Worm (Caenorhabditis elegans) whole organism, L4 larva: ENCODE data around the gene Y56A3A.2.
A peak's percentile ranks its signal among the peaks of the same experiment; 100 is the strongest.

Experiments used
- F37D6.2 ChIP-seq: sonication (generic microtip); optimal IDR thresholded peaks from 2 replicates; lab custom pipeline; 2016; ENCODE audit warnings: mild to moderate bottlenecking, missing genetic modification characterization, missing compliant biosample characterization
- F49E8.2 ChIP-seq: sonication (generic microtip); optimal IDR thresholded peaks from 2 replicates; lab custom pipeline; 2016; ENCODE audit warnings: missing compliant biosample characterization, mild to moderate bottlenecking, missing genetic modification characterization, borderline replicate concordance
- R02D3.7 ChIP-seq: fragments of 150-350 bp; sonication (generic microtip); optimal IDR thresholded peaks from 3 replicates; lab custom pipeline; 2014; ENCODE audit warnings: missing biosample characterization, missing genetic modification characterization
- T26A8.4 ChIP-seq: fragments of 200-800 bp; sonication (Bioruptor generic); IDR thresholded peaks from 2 replicates; pipeline ENCODE4 v1.3.6; 2022; ENCODE audit warnings: missing genetic modification characterization, missing compliant biosample characterization
- Y105C5A.15 ChIP-seq: fragments of 200-800 bp; sonication (Bioruptor generic); IDR thresholded peaks from 2 replicates; pipeline ENCODE4 v1.3.6; 2022; ENCODE audit warnings: missing genetic modification characterization, missing compliant biosample characterization
- ama-1 ChIP-seq: fragments of 150-350 bp; optimal IDR thresholded peaks from 2 replicates; lab custom pipeline; 2014; ENCODE audit warnings: inconsistent platforms, mixed read lengths
- arid-1 ChIP-seq: fragments of 200-800 bp; sonication (Bioruptor generic); conservative IDR thresholded peaks from 2 replicates; pipeline ENCODE4 v1.3.6; 2022; ENCODE audit warnings: missing genetic modification reagents, missing genetic modification characterization, missing compliant biosample characterization
- ceh-28 ChIP-seq: fragments of 150-350 bp; optimal IDR thresholded peaks from 2 replicates; lab custom pipeline; 2014; ENCODE audit warnings: missing biosample characterization, missing genetic modification reagents, missing genetic modification characterization
- ceh-44 ChIP-seq: fragments of 200-800 bp; sonication (Bioruptor generic); IDR thresholded peaks from 2 replicates; pipeline ENCODE4 v1.3.6; 2022; ENCODE audit warnings: missing genetic modification reagents, missing genetic modification characterization, missing compliant biosample characterization
- daf-16 ChIP-seq, 3 experiments: sonication (generic microtip); optimal IDR thresholded peaks; 2 replicates each; lab custom pipeline; 2016 to 2017; ENCODE audit warnings: missing genetic modification characterization in 3 of 3, missing genetic modification reagents in 3 of 3, mild to moderate bottlenecking in 2 of 3, missing compliant biosample characterization in 2 of 3, missing biosample characterization in 1 of 3, moderate library complexity in 1 of 3
- dmd-6 ChIP-seq: fragments of 200-800 bp; sonication (Bioruptor generic); IDR thresholded peaks from 2 replicates; pipeline ENCODE4 v1.3.6; 2022; ENCODE audit warnings: missing genetic modification reagents, missing genetic modification characterization, missing compliant biosample characterization
- dmd-9 ChIP-seq: fragments of 200-800 bp; sonication (Bioruptor generic); IDR thresholded peaks from 2 replicates; pipeline ENCODE4 v1.3.6; 2022; ENCODE audit warnings: missing genetic modification reagents, missing genetic modification characterization, missing compliant biosample characterization
- dpl-1 ChIP-seq: fragments of 150-350 bp; optimal IDR thresholded peaks from 2 replicates; lab custom pipeline; 2014; ENCODE audit warnings: missing biosample characterization, missing genetic modification reagents, missing genetic modification characterization
- dve-1 ChIP-seq: sonication (generic microtip); optimal IDR thresholded peaks from 2 replicates; lab custom pipeline; 2017; ENCODE audit warnings: antibody characterized with exemption, mild to moderate bottlenecking, missing genetic modification characterization, missing compliant biosample characterization; ENCODE audit not compliant: insufficient read depth
- fkh-10 ChIP-seq: fragments of 150-350 bp; optimal IDR thresholded peaks from 2 replicates; lab custom pipeline; 2014; ENCODE audit warnings: missing biosample characterization, missing genetic modification reagents, missing genetic modification characterization
- hif-1 ChIP-seq, 2 experiments: sonication (generic microtip); optimal IDR thresholded peaks; 2 replicates each; lab custom pipeline; 2016 to 2017; ENCODE audit warnings: missing compliant biosample characterization in 2 of 2, missing genetic modification characterization in 2 of 2, missing genetic modification reagents in 2 of 2, missing genotype in 2 of 2, mild to moderate bottlenecking in 1 of 2
- hlh-11 ChIP-seq: fragments of 200-800 bp; sonication (Bioruptor generic); optimal IDR thresholded peaks from 2 replicates; lab custom pipeline; 2018; ENCODE audit warnings: mild to moderate bottlenecking, missing genetic modification characterization, missing compliant biosample characterization
- hlh-30 ChIP-seq: sonication (generic microtip); optimal IDR thresholded peaks from 2 replicates; lab custom pipeline; 2017; ENCODE audit warnings: antibody characterized with exemption, mild to moderate bottlenecking, missing genetic modification characterization, missing compliant biosample characterization; ENCODE audit not compliant: insufficient read depth
- jun-1 ChIP-seq: fragments of 150-350 bp; optimal IDR thresholded peaks from 2 replicates; lab custom pipeline; 2014; ENCODE audit warnings: missing biosample characterization, missing genetic modification reagents, missing genetic modification characterization
- lin-1 ChIP-seq: fragments of 200-800 bp; sonication (Bioruptor generic); IDR thresholded peaks from 2 replicates; pipeline ENCODE4 v1.3.6; 2022; ENCODE audit warnings: missing genetic modification reagents, missing genetic modification characterization, missing compliant biosample characterization
- lin-13 ChIP-seq: fragments of 150-350 bp; optimal IDR thresholded peaks from 2 replicates; lab custom pipeline; 2014; ENCODE audit warnings: missing biosample characterization, missing genetic modification reagents, missing genetic modification characterization
- lin-15B ChIP-seq: fragments of 150-350 bp; sonication (generic microtip); optimal IDR thresholded peaks from 3 replicates; lab custom pipeline; 2014; ENCODE audit warnings: missing biosample characterization, missing genetic modification characterization
- lsy-2 ChIP-seq, 2 experiments: fragments of 150-350 bp in 1 of 2; sonication (generic microtip) in 1 of 2; optimal IDR thresholded peaks; 2 replicates each; lab custom pipeline; 2014 to 2017; ENCODE audit warnings: missing biosample characterization in 2 of 2, missing genetic modification characterization in 2 of 2
- madf-9 ChIP-seq: fragments of 200-800 bp; sonication (Bioruptor generic); conservative IDR thresholded peaks from 2 replicates; pipeline ENCODE4 v1.3.6; 2022; ENCODE audit warnings: missing genetic modification reagents, missing genetic modification characterization, missing compliant biosample characterization
- mep-1 ChIP-seq: fragments of 150-350 bp; sonication (generic microtip); optimal IDR thresholded peaks from 3 replicates; lab custom pipeline; 2014; ENCODE audit warnings: missing biosample characterization, missing genetic modification characterization
- mxl-2 ChIP-seq: fragments of 200-800 bp; sonication (Bioruptor generic); conservative IDR thresholded peaks from 2 replicates; pipeline ENCODE4 v1.3.6; 2022; ENCODE audit warnings: missing genetic modification reagents, missing genetic modification characterization, missing compliant biosample characterization
- nhr-11 ChIP-seq: fragments of 150-350 bp; optimal IDR thresholded peaks from 2 replicates; lab custom pipeline; 2014; ENCODE audit warnings: missing biosample characterization, missing genetic modification characterization
- nhr-111 ChIP-seq: fragments of 200-800 bp; sonication (Bioruptor generic); optimal IDR thresholded peaks from 2 replicates; lab custom pipeline; 2018; ENCODE audit warnings: mild to moderate bottlenecking, missing genetic modification characterization, missing compliant biosample characterization
- nhr-28 ChIP-seq: fragments of 150-350 bp; optimal IDR thresholded peaks from 2 replicates; lab custom pipeline; 2014; ENCODE audit warnings: missing biosample characterization, missing genetic modification characterization
- nhr-48 ChIP-seq: sonication (generic microtip); optimal IDR thresholded peaks from 2 replicates; lab custom pipeline; 2016; ENCODE audit warnings: mild to moderate bottlenecking, missing genetic modification characterization, missing compliant biosample characterization
- nhr-6 ChIP-seq: fragments of 150-350 bp; optimal IDR thresholded peaks from 2 replicates; lab custom pipeline; 2014; ENCODE audit warnings: missing biosample characterization, missing genetic modification characterization
- pha-4 ChIP-seq, 2 experiments: fragments of 150-350 bp in 1 of 2; fragments of 200-800 bp in 1 of 2; sonication (Bioruptor generic) in 1 of 2; IDR thresholded peaks in 1 of 2; optimal IDR thresholded peaks in 1 of 2; 2 replicates each; pipeline versions ENCODE4 v1.3.6 to Lab custom; 2014 to 2022; ENCODE audit warnings: missing genetic modification characterization in 2 of 2, missing genetic modification reagents in 2 of 2, missing biosample characterization in 1 of 2, missing compliant biosample characterization in 1 of 2
- pqm-1 ChIP-seq: sonication (generic microtip); optimal IDR thresholded peaks from 2 replicates; lab custom pipeline; 2017; ENCODE audit warnings: missing biosample characterization, missing genetic modification characterization
- rbr-2 ChIP-seq: sonication (generic microtip); optimal IDR thresholded peaks from 2 replicates; lab custom pipeline; 2016; ENCODE audit warnings: missing genotype, missing genetic modification characterization, missing compliant biosample characterization
- saeg-2 ChIP-seq: fragments of 200-800 bp; sonication (Bioruptor generic); IDR thresholded peaks from 2 replicates; pipeline ENCODE4 v1.3.6; 2022; ENCODE audit warnings: missing genetic modification reagents, missing genetic modification characterization, missing compliant biosample characterization
- set-16 ChIP-seq: fragments of 200-800 bp; sonication (Bioruptor generic); IDR thresholded peaks from 2 replicates; pipeline ENCODE4 v1.3.6; 2022; ENCODE audit warnings: missing genetic modification reagents, missing genetic modification characterization, missing compliant biosample characterization
- spr-1 ChIP-seq: sonication (generic microtip); optimal IDR thresholded peaks from 2 replicates; lab custom pipeline; 2016; ENCODE audit warnings: mild to moderate bottlenecking, missing genetic modification characterization, missing compliant biosample characterization
- spr-3 ChIP-seq: fragments of 200-800 bp; sonication (Bioruptor generic); optimal IDR thresholded peaks from 2 replicates; lab custom pipeline; 2018; ENCODE audit warnings: mild to moderate bottlenecking, missing genetic modification characterization, missing compliant biosample characterization
- unc-62 ChIP-seq, 3 experiments: fragments of 150-350 bp in 1 of 3; sonication (generic microtip); optimal IDR thresholded peaks in 2 of 3; peaks in 1 of 3; 1 replicate in 1 of 3; 2 replicates in 2 of 3; lab custom pipeline; 2014 to 2017; ENCODE audit warnings: missing biosample characterization in 3 of 3, missing genetic modification characterization in 3 of 3, missing genetic modification reagents in 3 of 3, missing genotype in 1 of 3
- vab-7 ChIP-seq: fragments of 200-800 bp; sonication (Bioruptor generic); IDR thresholded peaks from 2 replicates; pipeline ENCODE4 v1.3.6; 2022; ENCODE audit warnings: missing genetic modification reagents, missing genetic modification characterization, missing compliant biosample characterization
- zfp-2 ChIP-seq: sonication (generic microtip); optimal IDR thresholded peaks from 2 replicates; lab custom pipeline; 2016; ENCODE audit warnings: mild to moderate bottlenecking, missing genetic modification characterization, missing compliant biosample characterization

Gene Y56A3A.2

DNA sequence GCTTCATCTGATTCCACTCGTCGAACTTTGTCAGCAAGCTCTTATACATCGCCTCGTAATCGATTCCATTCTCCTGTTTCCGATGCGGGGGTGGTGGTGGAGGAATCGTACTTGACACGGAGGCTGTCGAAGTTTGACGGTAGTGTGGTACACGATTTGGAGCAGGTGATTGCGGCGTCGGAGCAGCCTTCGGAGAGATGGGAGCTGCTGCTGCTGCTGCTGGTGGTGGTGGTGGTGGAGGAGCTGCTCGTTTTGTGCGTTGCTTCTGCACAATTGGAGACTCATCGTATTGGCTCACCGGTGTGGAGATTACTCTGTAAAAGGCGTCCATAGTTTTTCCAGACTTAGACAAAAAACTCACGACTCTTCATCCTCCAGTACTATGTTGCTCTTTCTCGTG is 12.2 kb upstream of the Y56A3A.2 start:
- TF ChIP-seq zfp-2 (tag; lab: Kevin White, UChicago) (no peak), pha-4 (GFP tag; IDR thresholded peaks at IDR 0.05; lab: Robert Waterston, UW) (peak; percentile 25; the same call in 1 of the 2 replicates), pha-4 (tag; optimal IDR thresholded peaks at IDR 0.05; lab: Kevin White, UChicago) (no peak), lin-13 (GFP tag; lab: Kevin White, UChicago) (no peak), set-16 (GFP tag; lab: Robert Waterston, UW) (peak; percentile 81), spr-1 (tag; lab: Kevin White, UChicago) (no peak)

DNA sequence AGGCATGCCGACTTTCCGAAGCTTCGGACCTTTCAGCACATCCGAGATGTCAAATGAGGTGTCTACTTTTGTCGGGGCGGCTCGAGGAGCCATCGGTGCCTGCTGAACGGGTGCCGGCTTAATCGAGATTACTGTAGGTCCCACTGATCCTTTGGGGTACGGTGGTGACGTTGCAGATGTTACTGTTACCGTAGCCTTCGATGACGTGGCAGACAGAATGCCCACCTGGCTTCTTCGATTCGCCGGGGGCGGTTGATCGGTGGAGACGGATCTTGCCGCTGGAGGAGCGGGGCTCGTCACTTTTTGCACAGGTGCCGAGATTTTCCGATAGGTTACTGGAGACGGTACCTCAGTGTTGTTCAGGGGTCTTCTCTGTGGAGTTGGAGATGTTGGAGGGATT is 9.6 kb upstream of the Y56A3A.2 start:
- TF ChIP-seq lin-15B (no peak), zfp-2 (tag; lab: Kevin White, UChicago) (no peak), R02D3.7 (tag; lab: Kevin White, UChicago) (no peak), pqm-1 (tag; lab: Kevin White, UChicago) (no peak), spr-1 (tag; lab: Kevin White, UChicago) (no peak), ceh-28 (tag; lab: Kevin White, UChicago) (no peak), set-16 (GFP tag; lab: Robert Waterston, UW) (peak; percentile 75; the same call in 1 of the 2 replicates), madf-9 (GFP tag; lab: Robert Waterston, UW) (no peak)

DNA sequence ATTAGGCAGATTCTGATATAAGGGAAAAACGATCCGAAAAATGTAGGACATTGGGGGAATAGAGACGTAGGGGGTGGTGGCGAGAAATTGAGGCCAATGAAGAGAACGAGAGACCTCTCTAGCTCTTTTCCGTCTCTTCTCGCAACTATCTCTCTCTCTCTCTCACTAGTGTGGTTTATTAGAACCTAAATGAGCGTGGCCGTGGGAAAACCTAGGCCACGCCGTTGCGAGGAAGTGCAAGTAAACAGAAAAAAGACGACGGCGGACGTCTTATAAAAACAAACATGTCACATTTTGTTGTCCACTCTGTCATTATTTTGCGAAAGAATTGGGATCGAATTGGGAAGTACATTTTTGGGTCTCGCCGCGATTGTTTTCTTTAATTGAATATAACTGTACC is 8.0 kb upstream of the Y56A3A.2 start:
- no peak for TF ChIP-seq zfp-2 (tag; lab: Kevin White, UChicago)
- peak; percentile 65 for TF ChIP-seq madf-9 (GFP tag; lab: Robert Waterston, UW)
- no peak for TF ChIP-seq ceh-28 (tag; lab: Kevin White, UChicago)
- TF ChIP-seq fkh-10 = peak; percentile 58
- TF ChIP-seq unc-62 (GFP tag; optimal IDR thresholded peaks at IDR 0.05 in 1 of 2; lab: Kevin White, UChicago) = peak in 1 of 2 experiments; percentile 48
- no peak for TF ChIP-seq unc-62 (tag; optimal IDR thresholded peaks at IDR 0.05; lab: Kevin White, UChicago)
- TF ChIP-seq F49E8.2 (tag; lab: Kevin White, UChicago) = no peak
- TF ChIP-seq F37D6.2 (tag; lab: Kevin White, UChicago) = peak; percentile 60
- TF ChIP-seq rbr-2 (tag; lab: Kevin White, UChicago) = peak; percentile 83
- TF ChIP-seq nhr-28 (tag; lab: Kevin White, UChicago) = peak; percentile 85
- peak; percentile 43 for TF ChIP-seq spr-3 (GFP tag; lab: Kevin White, UChicago)
- 0 out of 2 replicates have a peak, but pooled peaks have one; percentile 38 for TF ChIP-seq dmd-9
- TF ChIP-seq spr-1 (tag; lab: Kevin White, UChicago) = peak; percentile 50
- TF ChIP-seq ceh-44 = peak; percentile 79; the same call in 1 of the 2 replicates
- peak; percentile 72 to 91 for TF ChIP-seq lsy-2 (tag; optimal IDR thresholded peaks at IDR 0.05; lab: Kevin White, UChicago)
- peak; percentile 60; the same call in 1 of the 2 replicates for TF ChIP-seq arid-1 (GFP tag; lab: Robert Waterston, UW)
- peak; percentile 84 for TF ChIP-seq dmd-6 (GFP tag; lab: Robert Waterston, UW)
- peak; percentile 92 for TF ChIP-seq mep-1 (tag; lab: Kevin White, UChicago)
- peak; percentile 25 for TF ChIP-seq nhr-48 (tag; lab: Kevin White, UChicago)
- no peak for TF ChIP-seq mxl-2 (GFP tag; lab: Robert Waterston, UW)
- peak; percentile 91 for TF ChIP-seq nhr-6 (tag; lab: Kevin White, UChicago)
- no peak for TF ChIP-seq Y105C5A.15 (GFP tag; lab: Robert Waterston, UW)
- peak in 1 of 2 experiments; percentile 90 for TF ChIP-seq hif-1 (tag; optimal IDR thresholded peaks at IDR 0.05; lab: Kevin White, UChicago)
- TF ChIP-seq T26A8.4 = peak; percentile 56; the same call in 1 of the 2 replicates
- peak; percentile 9 for TF ChIP-seq jun-1 (tag; lab: Kevin White, UChicago)
- no peak for TF ChIP-seq saeg-2 (GFP tag; lab: Robert Waterston, UW)
- peak; percentile 40 to 88 for TF ChIP-seq daf-16 (GFP tag; optimal IDR thresholded peaks at IDR 0.05; lab: Kevin White, UChicago)
- peak; percentile 99 for TF ChIP-seq daf-16 (tag; optimal IDR thresholded peaks at IDR 0.05; lab: Kevin White, UChicago)
- no peak for TF ChIP-seq nhr-111
- no peak for TF ChIP-seq ama-1 (lab: Kevin White, UChicago)
- TF ChIP-seq set-16 (GFP tag; lab: Robert Waterston, UW) = peak; percentile 21; the same call in 1 of the 2 replicates
- TF ChIP-seq hlh-11 (tag; lab: Kevin White, UChicago) = peak; percentile 87
- 0 out of 2 replicates have a peak, but pooled peaks have one; percentile 32 for TF ChIP-seq vab-7 (GFP tag; lab: Robert Waterston, UW)
- TF ChIP-seq nhr-11 (tag; lab: Kevin White, UChicago) = peak; percentile 87
- TF ChIP-seq pqm-1 (tag; lab: Kevin White, UChicago) = peak; percentile 27
- TF ChIP-seq dpl-1 (GFP tag; lab: Kevin White, UChicago) = peak; percentile 75
- peak; percentile 91 for TF ChIP-seq dve-1 (tag; lab: Kevin White, UChicago)
- peak; percentile 67 for TF ChIP-seq pha-4 (GFP tag; IDR thresholded peaks at IDR 0.05; lab: Robert Waterston, UW)
- TF ChIP-seq pha-4 (tag; optimal IDR thresholded peaks at IDR 0.05; lab: Kevin White, UChicago) = peak; percentile 96
- TF ChIP-seq lin-1 = 0 out of 2 replicates have a peak, but pooled peaks have one; percentile 36
- TF ChIP-seq lin-13 (GFP tag; lab: Kevin White, UChicago) = peak; percentile 84
- TF ChIP-seq hlh-30 (tag; lab: Kevin White, UChicago) = peak; percentile 86
